Worm (Caenorhabditis elegans) whole organism, late embryonic: ENCODE results near the gene T01G6.1.

ENCODE experiments used
- C38D4.7 ChIP-seq: fragments of 200-800 bp; sonication (Bioruptor generic); optimal IDR thresholded peaks from 2 replicates; lab custom pipeline; 2018; ENCODE audit warnings: mild to moderate bottlenecking, missing genetic modification characterization, moderate library complexity, missing compliant biosample characterization
- K02D7.2 ChIP-seq: sonication (generic microtip); optimal IDR thresholded peaks from 2 replicates; lab custom pipeline; 2017; ENCODE audit warnings: mild to moderate bottlenecking, missing genetic modification characterization, missing compliant biosample characterization
- T23F11.4 ChIP-seq: fragments of 200-800 bp; sonication (Bioruptor generic); optimal IDR thresholded peaks from 2 replicates; lab custom pipeline; 2018; ENCODE audit warnings: mild to moderate bottlenecking, missing genetic modification characterization, missing compliant biosample characterization
- Y22D7AL.16 ChIP-seq: sonication (generic microtip); optimal IDR thresholded peaks from 2 replicates; lab custom pipeline; 2016; ENCODE audit warnings: missing genetic modification characterization, missing compliant biosample characterization
- ama-1 ChIP-seq: fragments of 150-350 bp; optimal IDR thresholded peaks from 2 replicates; lab custom pipeline; 2014
- ceh-19 ChIP-seq: fragments of 200-800 bp; sonication (Bioruptor generic); optimal IDR thresholded peaks from 2 replicates; lab custom pipeline; 2018; ENCODE audit warnings: mild to moderate bottlenecking, missing genetic modification characterization, missing compliant biosample characterization
- ceh-2 ChIP-seq: sonication (generic microtip); optimal IDR thresholded peaks from 2 replicates; lab custom pipeline; 2016; ENCODE audit warnings: missing genotype, missing genetic modification characterization, missing compliant biosample characterization
- ceh-30 ChIP-seq: fragments of 150-350 bp; optimal IDR thresholded peaks from 2 replicates; lab custom pipeline; 2014; ENCODE audit warnings: missing biosample characterization, missing genetic modification characterization
- ceh-34 ChIP-seq: sonication (generic microtip); optimal IDR thresholded peaks from 2 replicates; lab custom pipeline; 2016; ENCODE audit warnings: mild to moderate bottlenecking, missing genetic modification characterization, missing compliant biosample characterization
- ceh-45 ChIP-seq: fragments of 200-800 bp; sonication (Bioruptor generic); IDR thresholded peaks from 2 replicates; pipeline ENCODE4 v1.3.6; 2022; ENCODE audit warnings: missing genetic modification reagents, missing genetic modification characterization, missing compliant biosample characterization
- ceh-6 ChIP-seq: fragments of 200-800 bp; sonication (Bioruptor generic); optimal IDR thresholded peaks from 2 replicates; lab custom pipeline; 2018; ENCODE audit warnings: mild to moderate bottlenecking, missing genetic modification characterization, missing compliant biosample characterization
- dmd-4 ChIP-seq: sonication (generic microtip); optimal IDR thresholded peaks from 2 replicates; lab custom pipeline; 2016; ENCODE audit warnings: borderline replicate concordance, missing genetic modification characterization, missing compliant biosample characterization
- dve-1 ChIP-seq: sonication (generic microtip); optimal IDR thresholded peaks from 2 replicates; lab custom pipeline; 2017; ENCODE audit warnings: antibody characterized with exemption, mild to moderate bottlenecking, missing genetic modification characterization, missing compliant biosample characterization
- elt-2 ChIP-seq: sonication (generic microtip); optimal IDR thresholded peaks from 2 replicates; lab custom pipeline; 2016; ENCODE audit warnings: missing genetic modification reagents, missing genetic modification characterization, missing compliant biosample characterization
- elt-4 ChIP-seq: sonication (generic microtip); optimal IDR thresholded peaks from 2 replicates; lab custom pipeline; 2016; ENCODE audit warnings: missing genetic modification characterization, missing compliant biosample characterization
- ets-4 ChIP-seq: sonication (generic microtip); optimal IDR thresholded peaks from 2 replicates; lab custom pipeline; 2016; ENCODE audit warnings: missing genetic modification characterization, missing compliant biosample characterization
- eyg-1 ChIP-seq: sonication (generic microtip); optimal IDR thresholded peaks from 2 replicates; lab custom pipeline; 2016; ENCODE audit warnings: missing genotype, missing genetic modification characterization, missing compliant biosample characterization
- fax-1 ChIP-seq: sonication (generic microtip); optimal IDR thresholded peaks from 2 replicates; lab custom pipeline; 2016; ENCODE audit warnings: missing genotype, missing genetic modification characterization, missing compliant biosample characterization
- fkh-6 ChIP-seq: sonication (generic microtip); optimal IDR thresholded peaks from 2 replicates; lab custom pipeline; 2016; ENCODE audit warnings: missing genetic modification characterization, missing compliant biosample characterization
- gmeb-2 ChIP-seq: sonication (generic microtip); optimal IDR thresholded peaks from 2 replicates; lab custom pipeline; 2016; ENCODE audit warnings: missing genetic modification characterization, inconsistent platforms, missing compliant biosample characterization
- hlh-30 ChIP-seq: sonication (generic microtip); optimal IDR thresholded peaks from 2 replicates; lab custom pipeline; 2017; ENCODE audit warnings: antibody characterized with exemption, missing genetic modification characterization, missing compliant biosample characterization; ENCODE audit not compliant: insufficient read depth
- hlh-8 ChIP-seq: sonication (generic microtip); optimal IDR thresholded peaks from 2 replicates; lab custom pipeline; 2016; ENCODE audit warnings: missing genotype, missing genetic modification characterization, missing compliant biosample characterization
- lim-6 ChIP-seq: sonication (generic microtip); optimal IDR thresholded peaks from 2 replicates; lab custom pipeline; 2016; ENCODE audit warnings: missing genetic modification characterization, missing compliant biosample characterization
- madf-2 ChIP-seq: sonication (generic microtip); optimal IDR thresholded peaks from 2 replicates; lab custom pipeline; 2017; ENCODE audit warnings: missing genetic modification characterization, missing compliant biosample characterization
- nfya-1 ChIP-seq: sonication (generic microtip); optimal IDR thresholded peaks from 2 replicates; lab custom pipeline; 2017; ENCODE audit warnings: missing genetic modification characterization, mild to moderate bottlenecking, missing compliant biosample characterization, antibody characterized with exemption, moderate library complexity
- pag-3 ChIP-seq: sonication (generic microtip); optimal IDR thresholded peaks from 2 replicates; lab custom pipeline; 2016; ENCODE audit warnings: missing compliant biosample characterization, missing genetic modification characterization, borderline replicate concordance
- pha-2 ChIP-seq: sonication (generic microtip); optimal IDR thresholded peaks from 2 replicates; lab custom pipeline; 2017; ENCODE audit warnings: mild to moderate bottlenecking, missing genetic modification characterization, missing compliant biosample characterization
- pqm-1 ChIP-seq: sonication (generic microtip); optimal IDR thresholded peaks from 2 replicates; lab custom pipeline; 2016; ENCODE audit warnings: missing genetic modification characterization, missing compliant biosample characterization
- ref-2 ChIP-seq: sonication (generic microtip); optimal IDR thresholded peaks from 2 replicates; lab custom pipeline; 2016; ENCODE audit warnings: missing genetic modification characterization, missing compliant biosample characterization
- sdc-2 ChIP-seq: sonication (generic microtip); optimal IDR thresholded peaks from 2 replicates; lab custom pipeline; 2016; ENCODE audit warnings: missing genotype, missing genetic modification characterization, missing compliant biosample characterization
- sox-4 ChIP-seq: sonication (generic microtip); optimal IDR thresholded peaks from 2 replicates; lab custom pipeline; 2017; ENCODE audit warnings: mild to moderate bottlenecking, missing genetic modification characterization, inconsistent platforms, missing compliant biosample characterization
- tbx-2 ChIP-seq: sonication (generic microtip); optimal IDR thresholded peaks from 2 replicates; lab custom pipeline; 2016; ENCODE audit warnings: missing genetic modification characterization, missing compliant biosample characterization
- unc-42 ChIP-seq: sonication (generic microtip); optimal IDR thresholded peaks from 2 replicates; lab custom pipeline; 2016; ENCODE audit warnings: missing genotype, missing genetic modification characterization, missing compliant biosample characterization
- unc-86 ChIP-seq: sonication (generic microtip); optimal IDR thresholded peaks from 2 replicates; lab custom pipeline; 2016; ENCODE audit warnings: missing genetic modification characterization, missing compliant biosample characterization
- zip-5 ChIP-seq: sonication (generic microtip); optimal IDR thresholded peaks from 2 replicates; lab custom pipeline; 2016; ENCODE audit warnings: missing genetic modification characterization, missing compliant biosample characterization
- ztf-16 ChIP-seq: sonication (generic microtip); optimal IDR thresholded peaks from 2 replicates; lab custom pipeline; 2017; ENCODE audit warnings: missing genetic modification characterization, missing compliant biosample characterization

The T01G6.1 gene

ce11 chrV:497399-497798 is at the start of gene T01G6.1:
T01G6.1 (plus strand) TSS chrV:497699.
- TF ChIP-seq C38D4.7 (GFP tag; lab: Kevin White, UChicago), result no peak
- TF ChIP-seq nfya-1 (tag; lab: Kevin White, UChicago), result peak; percentile 37

- TF ChIP-seq ceh-2 (no peak), unc-86 (tag; lab: Kevin White, UChicago) (no peak), elt-4 (tag; lab: Kevin White, UChicago) (no peak), hlh-30 (tag; lab: Kevin White, UChicago) (no peak), madf-2 (tag; lab: Kevin White, UChicago) (no peak), ceh-34 (tag; lab: Kevin White, UChicago) (no peak), ceh-19 (GFP tag; lab: Kevin White, UChicago) (no peak), pha-2 (tag; lab: Kevin White, UChicago) (no peak), T23F11.4 (GFP tag; lab: Kevin White, UChicago) (no peak), ceh-6 (GFP tag; lab: Kevin White, UChicago) (no peak), fax-1 (no peak), pag-3 (tag; lab: Kevin White, UChicago) (no peak), eyg-1 (tag; lab: Kevin White, UChicago) (no peak), ztf-16 (tag; lab: Kevin White, UChicago) (no peak), sdc-2 (tag; lab: Kevin White, UChicago) (no peak)
- TF ChIP-seq, all 69 proteins: peak for 0
Observed at ce11 chrV:449130-449529, 48.4 kb upstream of the T01G6.1 start, which contains the start of gene srh-35. srh-35 (minus strand) TSS chrV:449230.

- no peak for TF ChIP-seq K02D7.2 (tag; lab: Kevin White, UChicago)
- TF ChIP-seq lim-6 (tag; lab: Kevin White, UChicago), result no peak
- no peak for TF ChIP-seq eyg-1 (tag; lab: Kevin White, UChicago)
- TF ChIP-seq Y22D7AL.16, result no peak
- TF ChIP-seq ztf-16 (tag; lab: Kevin White, UChicago), result no peak
- no peak for TF ChIP-seq ama-1 (lab: Kevin White, UChicago)
- no peak for TF ChIP-seq hlh-8 (tag; lab: Kevin White, UChicago)
- TF ChIP-seq dve-1 (tag; lab: Kevin White, UChicago), result no peak
- no peak for TF ChIP-seq zip-5 (tag; lab: Kevin White, UChicago)
- TF ChIP-seq ref-2, result no peak
- TF ChIP-seq fkh-6 (tag; lab: Kevin White, UChicago), result no peak
- no peak for TF ChIP-seq gmeb-2 (tag; lab: Kevin White, UChicago)
- TF ChIP-seq T23F11.4 (GFP tag; lab: Kevin White, UChicago), result no peak
- TF ChIP-seq ceh-30 (tag; lab: Kevin White, UChicago), result no peak
- TF ChIP-seq sox-4 (tag; lab: Kevin White, UChicago), result no peak
- TF ChIP-seq elt-4 (tag; lab: Kevin White, UChicago), result no peak
- no peak for TF ChIP-seq ceh-45 (GFP tag; lab: Robert Waterston, UW)
Observed at ce11 chrV:449685-450084, 47.8 kb upstream of the T01G6.1 start, which contains the start of gene M02H5.8. M02H5.8 (plus strand) TSS chrV:449981.

DNA sequence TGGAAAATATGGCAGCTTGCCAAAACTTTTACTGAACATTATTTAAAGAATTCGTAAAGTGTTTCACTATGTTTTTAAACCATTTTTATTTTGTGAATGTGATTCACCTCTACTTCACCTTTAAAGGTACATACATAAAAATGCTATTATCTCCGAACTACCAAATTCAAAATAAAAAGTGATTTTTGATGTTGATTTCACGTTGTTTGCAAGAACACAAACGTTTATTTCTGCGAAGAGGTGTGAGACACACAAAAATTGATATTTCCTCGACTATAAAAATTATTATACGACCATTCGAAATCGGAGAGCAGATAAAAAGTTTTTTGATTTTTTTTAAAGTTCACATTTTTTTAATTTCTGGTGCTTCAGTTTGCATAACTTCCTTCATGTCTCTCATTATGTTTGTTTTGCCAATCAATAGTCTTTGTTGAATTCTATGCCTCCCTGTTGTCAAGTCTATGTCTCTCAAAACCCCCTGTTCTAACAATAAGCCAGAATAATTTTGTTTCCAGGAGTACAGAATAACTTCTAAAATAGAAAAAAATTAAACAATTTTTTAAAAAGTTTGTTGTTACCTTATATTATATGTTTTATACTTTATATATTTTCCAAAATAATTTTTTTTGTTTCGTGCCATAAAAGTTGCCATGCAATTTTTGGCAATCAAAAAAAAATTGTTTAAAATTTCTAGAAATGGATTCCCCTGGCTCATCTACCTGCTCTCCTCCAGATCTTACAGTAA is 46.6 kb upstream of the T01G6.1 start, which contains the start of gene nhr-123:
Gene nhr-123, plus strand, starts transcription at position 695 of the 745 bp plus-strand sequence.
- TF ChIP-seq elt-2 (no peak), pqm-1 (tag; lab: Kevin White, UChicago) (no peak), unc-42 (tag; lab: Kevin White, UChicago) (no peak), dmd-4 (tag; lab: Kevin White, UChicago) (no peak), tbx-2 (no peak), ets-4 (tag; lab: Kevin White, UChicago) (no peak)
